Worm (Caenorhabditis elegans): ENCODE measurements around the gene T04A8.8.
"Not testable (repeated sequence)": the region's sequence is repeated elsewhere in the genome, so short reads cannot be mapped to it uniquely, and the experiment has no call there.

The T04A8.8 gene

ce11 chrIII:4740820-4741219, 47.0 kb downstream of the T04A8.8 start:
- TF ChIP-seq ccch-3 (GFP tag; optimal IDR thresholded peaks at IDR 0.05) (no peak), zfh-2 (GFP tag; conservative IDR thresholded peaks at IDR 0.05) (no peak), nhr-80 (tag; optimal IDR thresholded peaks at IDR 0.05) (peak; percentile 32), ceh-91 (GFP tag; IDR thresholded peaks at IDR 0.05) (no peak), ztf-18 (tag; optimal IDR thresholded peaks at IDR 0.05) (no peak), aptf-2 (GFP tag; conservative IDR thresholded peaks at IDR 0.05) (no peak), let-526 (GFP tag; IDR thresholded peaks at IDR 0.05) (no peak), ceh-27 (GFP tag; optimal IDR thresholded peaks at IDR 0.05) (no peak), cebp-1 (GFP tag; IDR thresholded peaks at IDR 0.05) (no peak), cebp-1 (tag; optimal IDR thresholded peaks at IDR 0.05) (peak; percentile 48), bed-1 (GFP tag; IDR thresholded peaks at IDR 0.05) (no peak), Y79H2A.3 (GFP tag; conservative IDR thresholded peaks at IDR 0.05) (no peak)

ce11 chrIII:4742620-4743019, 48.8 kb downstream of the T04A8.8 start, which contains the start of gene twk-6:
Gene twk-6 (plus strand): TSS chrIII:4742920.
- not testable (repeated sequence) for TF ChIP-seq lsl-1 (GFP tag; optimal IDR thresholded peaks at IDR 0.05); gei-17 (GFP tag; optimal IDR thresholded peaks at IDR 0.05); ekl-4 (GFP tag; IDR thresholded peaks at IDR 0.05)

All from whole organism, young adult.